Fruit fly (Drosophila melanogaster) whole organism: ENCODE results near the gene RpL36A.

ENCODE experiments used
- CG8478 ChIP-seq: fragments of >200 bp; optimal IDR thresholded peaks from 2 replicates; lab custom pipeline; 2018; ENCODE audit warnings: inconsistent platforms
- pan ChIP-seq: fragments of >200 bp; optimal IDR thresholded peaks from 2 replicates; lab custom pipeline; 2017
- psq ChIP-seq: fragments of >200 bp; optimal IDR thresholded peaks from 2 replicates; lab custom pipeline; 2017
- usp ChIP-seq: fragments of >200 bp; optimal IDR thresholded peaks from 2 replicates; lab custom pipeline; 2017; ENCODE audit warnings: missing biosample characterization, missing genetic modification characterization, mixed read lengths

DNA sequence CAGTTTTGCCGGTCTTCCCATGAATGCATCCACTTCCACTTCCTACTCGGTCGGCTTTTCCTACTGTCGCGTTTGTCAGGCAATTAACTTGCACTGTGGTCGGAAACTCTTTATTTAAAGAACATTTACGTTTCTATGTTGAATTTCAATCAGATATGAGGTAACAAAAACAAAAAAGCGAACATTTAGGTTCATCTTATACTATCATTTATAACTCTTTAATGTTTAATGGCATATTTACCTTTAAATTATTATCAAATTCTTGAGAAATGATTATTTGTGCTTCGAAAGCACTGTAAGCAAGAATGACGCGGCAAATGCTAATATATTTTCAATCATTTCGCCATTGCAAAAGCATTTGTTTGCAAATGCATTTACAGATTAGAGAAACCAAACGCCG lies 9.0 kb downstream of the RpL36A start:
- TF ChIP-seq psq (lab: Kevin White, UChicago) (no peak), usp (GFP tag; lab: Kevin White, UChicago) (no peak), CG8478 (lab: Kevin White, UChicago) (no peak), pan (no peak)
